Worm (Caenorhabditis elegans): ENCODE measurements around the gene K11D12.8.

Gene K11D12.8

DNA sequence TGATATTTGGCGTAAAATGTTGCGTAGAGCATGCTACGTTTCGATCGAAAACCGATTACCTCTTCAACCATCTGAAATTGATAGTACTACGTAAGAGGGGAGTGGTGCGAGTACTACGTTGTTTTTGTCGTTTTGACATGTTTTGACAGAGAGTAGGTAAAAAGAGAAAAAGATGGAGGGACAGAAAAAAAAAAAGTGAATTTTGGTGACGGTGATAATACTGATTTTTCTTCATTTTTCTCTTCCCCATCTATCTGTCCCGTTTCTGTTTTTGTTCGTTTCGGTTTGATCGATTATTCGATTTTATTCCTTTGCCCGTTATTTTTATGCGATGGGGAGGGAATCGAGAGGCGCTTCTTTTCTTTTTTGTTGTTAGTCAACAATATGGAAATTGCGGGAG lies at the start of gene K11D12.8:
Gene K11D12.8, minus strand, starts transcription at position 77 of the 400 bp plus-strand sequence.
- TF ChIP-seq hmbx-1 (tag; optimal IDR thresholded peaks at IDR 0.05) (no peak), sea-1 (GFP tag; conservative IDR thresholded peaks at IDR 0.05) (no peak), hnd-1 (tag; optimal IDR thresholded peaks at IDR 0.05) (no peak), ceh-13 (GFP tag; optimal IDR thresholded peaks at IDR 0.05) (no peak), tbx-37 (GFP tag; conservative IDR thresholded peaks at IDR 0.05) (no peak), ets-7 (tag; optimal IDR thresholded peaks at IDR 0.05) (no peak), pes-1 (GFP tag; IDR thresholded peaks at IDR 0.05) (no peak), hmg-4 (GFP tag; optimal IDR thresholded peaks at IDR 0.05) (no peak), ceh-36 (tag; optimal IDR thresholded peaks at IDR 0.05) (no peak)

DNA sequence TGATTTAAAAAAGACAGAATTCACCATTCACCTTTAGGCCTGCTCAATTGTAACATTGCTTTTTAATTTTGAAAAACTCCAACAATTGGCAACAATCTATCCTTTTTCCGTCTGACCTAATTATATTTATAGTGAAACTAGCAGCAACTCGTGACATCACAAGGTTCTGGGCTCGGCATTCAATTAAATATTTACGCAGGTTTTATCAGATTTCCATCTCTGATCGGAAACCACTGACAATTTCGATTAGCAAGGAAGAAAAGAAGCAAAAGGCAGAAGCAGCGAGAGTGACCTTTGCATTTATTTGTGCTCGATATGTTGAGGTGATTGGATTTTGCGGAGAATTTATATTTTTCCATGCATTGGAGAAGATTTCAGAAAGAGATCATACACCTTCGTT lies 49.6 kb upstream of the K11D12.8 start:
- no peak for TF ChIP-seq ceh-36 (tag; optimal IDR thresholded peaks at IDR 0.05)
- no peak for TF ChIP-seq ceh-13 (GFP tag; optimal IDR thresholded peaks at IDR 0.05)
- no peak for TF ChIP-seq pes-1 (GFP tag; IDR thresholded peaks at IDR 0.05)
- no peak for TF ChIP-seq tbx-11 (GFP tag; IDR thresholded peaks at IDR 0.05)
- no peak for TF ChIP-seq hmg-4 (GFP tag; optimal IDR thresholded peaks at IDR 0.05)
- no peak for TF ChIP-seq sea-1 (GFP tag; conservative IDR thresholded peaks at IDR 0.05)
- no peak for TF ChIP-seq B0310.2 (tag; optimal IDR thresholded peaks at IDR 0.05)
- TF ChIP-seq flt-1 (GFP tag; IDR thresholded peaks at IDR 0.05), result no peak
- TF ChIP-seq hmbx-1 (tag; optimal IDR thresholded peaks at IDR 0.05), result no peak
- TF ChIP-seq F13C5.2 (tag; optimal IDR thresholded peaks at IDR 0.05), result no peak
- TF ChIP-seq tra-4 (tag; optimal IDR thresholded peaks at IDR 0.05), result no peak
- TF ChIP-seq hnd-1 (tag; optimal IDR thresholded peaks at IDR 0.05), result no peak
- TF ChIP-seq scrt-1 (GFP tag; IDR thresholded peaks at IDR 0.05), result no peak
- no peak for TF ChIP-seq aly-1 (tag; optimal IDR thresholded peaks at IDR 0.05)

DNA sequence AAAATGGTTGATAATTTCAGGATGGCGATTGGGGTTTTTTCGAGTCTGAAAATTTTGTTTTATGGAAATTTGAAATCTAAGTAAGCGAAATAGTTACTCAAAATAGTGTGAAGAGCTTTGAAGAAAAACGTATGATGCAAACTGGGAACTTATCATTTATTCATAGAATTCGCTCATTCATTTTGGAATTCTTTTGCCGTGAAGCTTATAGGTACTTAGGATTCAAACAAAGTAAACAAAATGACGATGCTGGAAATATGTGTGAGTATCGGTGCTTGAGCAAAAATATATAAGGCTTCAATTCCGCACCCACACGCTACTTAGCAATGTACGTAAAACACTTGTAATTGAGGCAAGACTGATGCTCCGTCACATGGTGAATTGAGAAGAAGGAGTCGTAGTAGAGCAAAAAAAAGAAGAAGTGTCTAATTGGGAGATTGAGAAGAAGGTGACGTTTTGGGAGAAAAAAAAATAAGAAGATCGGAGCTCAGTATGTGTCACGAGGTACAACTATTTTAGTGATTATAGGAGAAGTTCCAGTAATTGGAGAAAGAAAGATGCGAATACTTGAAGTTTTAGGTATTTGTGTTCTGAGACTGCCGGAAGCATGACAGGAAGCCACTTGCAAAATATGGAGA lies 48.8 kb upstream of the K11D12.8 start, which contains the start of gene glb-32:
Gene glb-32, minus strand, starts transcription at position 51 of the 638 bp plus-strand sequence.
- TF ChIP-seq tra-4 (tag; optimal IDR thresholded peaks at IDR 0.05) (no peak), flt-1 (GFP tag; IDR thresholded peaks at IDR 0.05) (no peak), ceh-13 (GFP tag; optimal IDR thresholded peaks at IDR 0.05) (no peak), hmbx-1 (tag; optimal IDR thresholded peaks at IDR 0.05) (no peak), ama-1 (optimal IDR thresholded peaks at IDR 0.05) (no peak), tbx-37 (GFP tag; conservative IDR thresholded peaks at IDR 0.05) (no peak), pes-1 (GFP tag; IDR thresholded peaks at IDR 0.05) (no peak), hnd-1 (tag; optimal IDR thresholded peaks at IDR 0.05) (no peak), ceh-36 (tag; optimal IDR thresholded peaks at IDR 0.05) (no peak), ets-7 (tag; optimal IDR thresholded peaks at IDR 0.05) (no peak)

ce11 chrV:5088311-5088710 lies 47.5 kb upstream of the K11D12.8 start:
- TF ChIP-seq ceh-13 (GFP tag; optimal IDR thresholded peaks at IDR 0.05), result no peak

DNA sequence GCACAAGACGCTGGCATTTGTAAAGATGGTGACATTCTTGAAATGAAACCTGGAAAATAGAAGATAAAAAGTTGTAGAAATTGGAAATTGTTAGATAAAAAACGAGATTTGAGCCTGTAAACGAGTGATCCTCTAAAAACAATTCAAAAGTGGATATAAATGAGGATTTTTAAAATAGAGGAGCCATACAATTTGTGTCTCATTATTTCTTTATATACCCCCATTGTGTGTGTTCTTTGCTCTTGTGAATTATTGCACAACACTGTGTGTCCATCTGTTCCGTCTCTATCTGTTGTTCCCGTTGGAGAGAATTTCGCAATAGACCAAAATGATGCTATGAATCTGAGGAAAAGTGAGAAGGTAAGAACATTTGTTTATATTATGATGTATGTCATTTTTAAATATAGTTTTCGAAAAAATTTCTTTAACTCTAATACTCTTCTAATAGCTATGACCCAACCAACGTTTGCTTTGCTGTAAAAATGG lies 46.2 kb upstream of the K11D12.8 start, which contains the start of gene Y58A7A.5:
Gene Y58A7A.5, minus strand, starts transcription at position 51 of the 486 bp plus-strand sequence.
- TF ChIP-seq hmg-4 (GFP tag; optimal IDR thresholded peaks at IDR 0.05) (no peak), hnd-1 (tag; optimal IDR thresholded peaks at IDR 0.05) (no peak), aly-1 (tag; optimal IDR thresholded peaks at IDR 0.05) (no peak), tbx-37 (GFP tag; conservative IDR thresholded peaks at IDR 0.05) (no peak), flt-1 (GFP tag; IDR thresholded peaks at IDR 0.05) (no peak), ceh-13 (GFP tag; optimal IDR thresholded peaks at IDR 0.05) (no peak), tra-4 (tag; optimal IDR thresholded peaks at IDR 0.05) (no peak), tbx-11 (GFP tag; IDR thresholded peaks at IDR 0.05) (no peak), pes-1 (GFP tag; IDR thresholded peaks at IDR 0.05) (no peak), hmbx-1 (tag; optimal IDR thresholded peaks at IDR 0.05) (no peak), ceh-36 (tag; optimal IDR thresholded peaks at IDR 0.05) (no peak), F13C5.2 (tag; optimal IDR thresholded peaks at IDR 0.05) (no peak), ama-1 (optimal IDR thresholded peaks at IDR 0.05) (no peak), scrt-1 (GFP tag; IDR thresholded peaks at IDR 0.05) (no peak), sea-1 (GFP tag; conservative IDR thresholded peaks at IDR 0.05) (no peak), ets-7 (tag; optimal IDR thresholded peaks at IDR 0.05) (no peak), B0310.2 (tag; optimal IDR thresholded peaks at IDR 0.05) (no peak)

DNA sequence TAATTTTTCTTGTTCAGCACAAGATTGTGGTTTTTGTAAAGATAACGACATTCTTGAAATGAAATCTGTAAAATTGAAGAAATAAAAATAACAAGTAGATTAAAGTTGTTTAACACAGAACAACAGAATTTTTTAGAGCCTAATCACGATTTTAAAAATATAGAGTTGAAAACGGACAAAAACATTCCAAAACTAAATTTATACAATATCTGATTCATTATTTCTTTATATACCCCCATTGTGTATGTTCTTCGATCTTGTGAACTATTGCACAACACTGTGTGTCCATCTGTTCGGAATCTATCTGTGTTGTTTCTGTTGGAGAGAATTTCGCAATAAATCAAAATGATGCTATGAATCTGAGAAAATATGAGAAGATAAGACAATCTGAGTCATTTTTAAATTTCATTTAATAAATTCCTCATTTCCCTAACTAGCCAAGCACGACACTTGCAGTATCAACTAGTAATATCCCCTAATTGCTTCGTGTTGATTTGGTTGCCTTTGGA lies 44.2 kb upstream of the K11D12.8 start, which contains the start of gene Y58A7A.4:
Gene Y58A7A.4, minus strand, starts transcription at position 51 of the 509 bp plus-strand sequence.
- TF ChIP-seq flt-1 (GFP tag; IDR thresholded peaks at IDR 0.05), result no peak
- TF ChIP-seq tbx-37 (GFP tag; conservative IDR thresholded peaks at IDR 0.05), result no peak
- no peak for TF ChIP-seq sea-1 (GFP tag; conservative IDR thresholded peaks at IDR 0.05)
- TF ChIP-seq aly-1 (tag; optimal IDR thresholded peaks at IDR 0.05), result no peak
- no peak for TF ChIP-seq B0310.2 (tag; optimal IDR thresholded peaks at IDR 0.05)
- TF ChIP-seq tra-4 (tag; optimal IDR thresholded peaks at IDR 0.05), result no peak
- TF ChIP-seq tbx-11 (GFP tag; IDR thresholded peaks at IDR 0.05), result no peak

DNA sequence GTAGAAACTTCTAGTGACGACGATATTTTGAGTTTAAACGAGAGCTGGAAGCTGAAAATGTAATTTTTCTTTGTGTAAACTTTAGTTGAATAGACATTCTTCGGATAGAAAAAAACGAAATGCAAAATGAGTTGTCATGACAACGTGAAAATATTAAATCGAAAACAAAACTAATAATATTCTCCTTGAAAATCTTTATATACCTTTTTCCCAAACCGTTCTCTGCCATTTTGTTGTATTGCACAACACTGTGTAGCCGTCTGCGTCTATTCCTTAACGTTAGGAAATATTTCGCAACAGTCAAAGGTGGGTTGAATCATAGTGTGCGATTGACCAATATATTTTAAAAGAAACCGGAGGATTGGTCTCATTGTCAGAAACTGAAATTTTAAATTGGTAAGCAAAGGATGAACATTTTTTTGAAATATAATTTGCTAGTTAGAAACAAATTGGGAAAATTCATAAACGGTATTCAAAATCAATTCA lies 40.1 kb upstream of the K11D12.8 start, which contains the start of gene Y58A7A.3:
Gene Y58A7A.3, minus strand, starts transcription at position 51 of the 486 bp plus-strand sequence.
- TF ChIP-seq flt-1 (GFP tag; IDR thresholded peaks at IDR 0.05) (no peak), ceh-36 (tag; optimal IDR thresholded peaks at IDR 0.05) (no peak), sea-1 (GFP tag; conservative IDR thresholded peaks at IDR 0.05) (no peak), tbx-37 (GFP tag; conservative IDR thresholded peaks at IDR 0.05) (no peak), hmg-4 (GFP tag; optimal IDR thresholded peaks at IDR 0.05) (no peak), hmbx-1 (tag; optimal IDR thresholded peaks at IDR 0.05) (no peak), ceh-13 (GFP tag; optimal IDR thresholded peaks at IDR 0.05) (no peak), ama-1 (optimal IDR thresholded peaks at IDR 0.05) (no peak), aly-1 (tag; optimal IDR thresholded peaks at IDR 0.05) (no peak), B0310.2 (tag; optimal IDR thresholded peaks at IDR 0.05) (no peak), pes-1 (GFP tag; IDR thresholded peaks at IDR 0.05) (no peak), tra-4 (tag; optimal IDR thresholded peaks at IDR 0.05) (no peak)

Data from whole organism, early embryonic.